Worm (Caenorhabditis elegans) whole organism, L4/young adult: ENCODE measurements around the gene klc-2.

Experiments used
- W03F9.2 ChIP-seq: fragments of 150-350 bp; optimal IDR thresholded peaks from 2 replicates; lab custom pipeline; 2014; ENCODE audit warnings: missing biosample characterization, missing genetic modification characterization
- dao-5 ChIP-seq: sonication (generic microtip); optimal IDR thresholded peaks from 2 replicates; lab custom pipeline; 2016; ENCODE audit warnings: missing genotype, missing genetic modification characterization, moderate library complexity, missing compliant biosample characterization
- him-1 ChIP-seq: sonication (generic microtip); optimal IDR thresholded peaks from 2 replicates; lab custom pipeline; 2016; ENCODE audit warnings: missing genotype, missing genetic modification reagents, missing genetic modification characterization, missing compliant biosample characterization

DNA sequence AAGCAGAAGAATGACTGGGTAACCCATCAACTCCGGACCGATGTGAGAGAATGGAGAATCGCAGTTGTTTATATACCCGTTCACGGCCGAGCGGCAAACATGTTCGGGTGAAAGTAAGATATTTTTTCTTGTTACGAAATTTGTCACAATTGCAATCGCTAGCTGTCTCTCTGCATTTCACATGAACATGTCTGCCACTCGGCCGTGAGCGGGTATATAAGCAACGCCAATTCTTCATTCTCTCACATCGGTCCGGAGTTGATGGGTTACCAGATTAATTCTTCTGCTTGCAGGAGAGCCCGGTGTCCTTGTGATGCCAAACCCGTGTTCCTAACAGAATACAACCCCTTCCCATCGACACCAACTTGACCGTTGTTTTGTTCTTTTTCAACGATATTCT, 5.8 kb upstream of the klc-2 start:
- TF ChIP-seq W03F9.2 (tag; lab: Kevin White, UChicago) = no peak
- TF ChIP-seq dao-5 (tag; lab: Kevin White, UChicago) = no peak
- TF ChIP-seq him-1 (tag; lab: Kevin White, UChicago) = no peak
